Fruit fly (Drosophila melanogaster): ENCODE measurements around the gene Set8.

The Set8 gene

DNA sequence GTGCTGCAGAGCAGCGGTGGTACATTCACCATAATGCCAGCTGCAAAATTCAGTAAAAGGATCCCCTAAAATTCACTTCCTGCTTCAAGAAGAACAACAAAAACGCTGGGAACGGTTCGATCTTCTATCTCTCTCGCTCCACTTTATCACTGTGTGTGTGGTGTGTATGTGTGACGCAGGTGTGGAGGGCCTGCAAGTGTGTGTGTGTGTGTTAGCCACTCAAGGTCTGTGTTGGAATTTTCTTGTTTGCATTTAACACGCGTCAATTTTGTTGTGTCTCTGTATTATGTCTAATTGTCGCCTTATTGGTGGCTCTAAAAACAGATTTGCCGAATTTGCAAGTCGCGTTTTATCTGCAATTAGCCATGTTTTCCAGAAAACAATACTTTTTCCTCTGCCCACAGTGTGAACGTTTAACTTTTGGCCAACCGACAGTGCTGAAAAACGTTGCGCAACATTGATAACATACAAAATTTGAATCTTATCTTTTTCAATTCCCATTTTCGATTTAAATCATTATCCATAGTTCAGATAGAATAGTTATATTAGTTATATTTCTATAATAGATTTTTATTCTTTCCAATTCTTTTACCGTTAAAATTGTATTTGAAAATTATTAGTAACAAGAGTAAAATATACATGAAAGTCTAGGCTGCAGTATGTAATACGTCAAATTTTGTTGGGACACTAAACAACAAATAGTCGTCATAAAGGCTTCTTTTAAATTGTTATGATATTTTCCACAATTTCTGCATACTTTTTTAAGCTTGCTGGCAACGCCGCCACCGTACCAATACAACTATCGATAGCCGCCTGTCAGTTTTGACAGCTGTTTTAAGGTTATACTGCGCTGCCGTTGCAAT, 10.6 kb downstream of the Set8 start, which contains the start of the genes Afti and ATPsynE (continued):
- TF ChIP-seq Drgx (GFP tag; IDR thresholded peaks at IDR 0.05), result 0 out of 2 replicates have a peak, but pooled peaks have one; percentile 15
- TF ChIP-seq CG30431 (GFP tag; optimal IDR thresholded peaks at IDR 0.05), result no peak
- peak; percentile 55; the same call in 1 of the 2 replicates for TF ChIP-seq ham (GFP tag; IDR thresholded peaks at IDR 0.05)
- no peak for TF ChIP-seq dimm (GFP tag; IDR thresholded peaks at IDR 0.05)
- 0 out of 2 replicates have a peak, but pooled peaks have one; percentile 14 for TF ChIP-seq CG16779 (GFP tag; IDR thresholded peaks at IDR 0.05)
- TF ChIP-seq CG11504 (tag; optimal IDR thresholded peaks at IDR 0.05), result no peak
- TF ChIP-seq sug (tag; optimal IDR thresholded peaks at IDR 0.05), result peak; percentile 56
- TF ChIP-seq Neu2 (GFP tag; optimal IDR thresholded peaks at IDR 0.05; ENCODE audit: borderline replicate concordance), result no peak
- TF ChIP-seq klu (GFP tag; IDR thresholded peaks at IDR 0.05), result no peak
- TF ChIP-seq chinmo (GFP tag; IDR thresholded peaks at IDR 0.05; ENCODE audit: partially characterized antibody), result no peak
- TF ChIP-seq Nf-YB (GFP tag; optimal IDR thresholded peaks at IDR 0.05), result peak; percentile 28
- TF ChIP-seq mld (GFP tag; IDR thresholded peaks at IDR 0.05; ENCODE audit: partially characterized antibody), result no peak
- TF ChIP-seq CG6854 (GFP tag; optimal IDR thresholded peaks at IDR 0.05), result no peak
- peak; percentile 54; the same call in 1 of the 3 replicates for TF ChIP-seq CG11560 (tag; IDR thresholded peaks at IDR 0.05)
- no peak for TF ChIP-seq Kr (GFP tag; optimal IDR thresholded peaks at IDR 0.05)
- peak; percentile 58 for TF ChIP-seq CG1602 (GFP tag; optimal IDR thresholded peaks at IDR 0.05)
- TF ChIP-seq Fer2 (tag; optimal IDR thresholded peaks at IDR 0.05), result peak; percentile 71
- peak; percentile 50; the same call in 1 of the 3 replicates for TF ChIP-seq CG7963 (GFP tag; IDR thresholded peaks at IDR 0.05; ENCODE audit: partially characterized antibody)
- no peak for TF ChIP-seq CG18011 (GFP tag; optimal IDR thresholded peaks at IDR 0.05)
- peak; percentile 46 for TF ChIP-seq MTF-1 (GFP tag; optimal IDR thresholded peaks at IDR 0.05; ENCODE audit: borderline replicate concordance)
- peak; percentile 98 for TF ChIP-seq nerfin-1 (tag; optimal IDR thresholded peaks at IDR 0.05)
- TF ChIP-seq CG4820 (GFP tag; optimal IDR thresholded peaks at IDR 0.05), result peak; percentile 48
- peak; percentile 39 for TF ChIP-seq CG6254 (GFP tag; optimal IDR thresholded peaks at IDR 0.05)
- TF ChIP-seq Rx (GFP tag; IDR thresholded peaks at IDR 0.05), result peak; percentile 66
- TF ChIP-seq Scr (GFP tag; IDR thresholded peaks at IDR 0.05; ENCODE audit: partially characterized antibody), result peak; percentile 69
- peak; percentile 51 for TF ChIP-seq Asciz (GFP tag; optimal IDR thresholded peaks at IDR 0.05)
- TF ChIP-seq CG8281 (tag; optimal IDR thresholded peaks at IDR 0.05), result no peak
- peak; percentile 40 for TF ChIP-seq Atf-2 (GFP tag; optimal IDR thresholded peaks at IDR 0.05)
- peak; percentile 81 for TF ChIP-seq B-H2 (GFP tag; optimal IDR thresholded peaks at IDR 0.05)
- TF ChIP-seq Rfx (GFP tag; IDR thresholded peaks at IDR 0.05), result peak; percentile 87
- peak; percentile 74 for TF ChIP-seq ranshi (GFP tag; IDR thresholded peaks at IDR 0.05)
- peak; percentile 66 for TF ChIP-seq CG13624 (GFP tag; optimal IDR thresholded peaks at IDR 0.05)
- TF ChIP-seq jing (GFP tag; optimal IDR thresholded peaks at IDR 0.05), result peak; percentile 20
- TF ChIP-seq CG15269 (tag; optimal IDR thresholded peaks at IDR 0.05), result no peak
- no peak for TF ChIP-seq Poxn (GFP tag; IDR thresholded peaks at IDR 0.05)
- peak; percentile 79 for TF ChIP-seq CG4617 (GFP tag; optimal IDR thresholded peaks at IDR 0.05; ENCODE audit: borderline replicate concordance)
- 0 out of 3 replicates have a peak, but pooled peaks have one; percentile 19 for TF ChIP-seq gce (GFP tag; IDR thresholded peaks at IDR 0.05)
- TF ChIP-seq CG9609 (GFP tag; optimal IDR thresholded peaks at IDR 0.05), result peak; percentile 63
- TF ChIP-seq ssp (GFP tag; IDR thresholded peaks at IDR 0.05), result peak; percentile 57; the same call in 1 of the 2 replicates
- peak; percentile 67 for TF ChIP-seq Antp (GFP tag; optimal IDR thresholded peaks at IDR 0.05)
- peak; percentile 46 for TF ChIP-seq CG9437 (GFP tag; optimal IDR thresholded peaks at IDR 0.05)
- no peak for TF ChIP-seq sens-2 (GFP tag; IDR thresholded peaks at IDR 0.05)
- TF ChIP-seq Blimp-1 (GFP tag; optimal IDR thresholded peaks at IDR 0.05), result no peak
- TF ChIP-seq CG10565 (GFP tag; optimal IDR thresholded peaks at IDR 0.05), result peak; percentile 43
- TF ChIP-seq CG6689 (GFP tag; IDR thresholded peaks at IDR 0.05), result peak; percentile 54
- TF ChIP-seq CG4854 (GFP tag; optimal IDR thresholded peaks at IDR 0.05), result peak; percentile 57
- peak; percentile 48 for TF ChIP-seq D19B (GFP tag; optimal IDR thresholded peaks at IDR 0.05)
- peak; percentile 40; the same call in 1 of the 3 replicates for TF ChIP-seq CG14050 (GFP tag; IDR thresholded peaks at IDR 0.05)

All from whole organism, embryonic.